Fruit fly (Drosophila melanogaster): Measurements from ENCODE around the gene Arts.

- TF ChIP-seq CG11617 (GFP tag; optimal IDR thresholded peaks at IDR 0.05): no peak
- TF ChIP-seq CG33017 (tag; optimal IDR thresholded peaks at IDR 0.05): no peak
- TF ChIP-seq CG7101 (tag; optimal IDR thresholded peaks at IDR 0.05): no peak
- TF ChIP-seq cic (GFP tag; optimal IDR thresholded peaks at IDR 0.05): no peak
- no peak for TF ChIP-seq CG14711 (tag; optimal IDR thresholded peaks at IDR 0.05)
- TF ChIP-seq Hr96 (GFP tag; optimal IDR thresholded peaks at IDR 0.05): no peak
- no peak for TF ChIP-seq tj (GFP tag; optimal IDR thresholded peaks at IDR 0.05)
- TF ChIP-seq Clk (GFP tag; optimal IDR thresholded peaks at IDR 0.05): no peak
- no peak for TF ChIP-seq CG5204 (GFP tag; optimal IDR thresholded peaks at IDR 0.05)
- TF ChIP-seq pad (GFP tag; optimal IDR thresholded peaks at IDR 0.05): no peak
- no peak for TF ChIP-seq ovo (GFP tag; optimal IDR thresholded peaks at IDR 0.05)
Observed at dm6 chr3L:16566093-16566492, 36.6 kb upstream of the Arts start.
